Fruit fly (Drosophila melanogaster): Measurements from ENCODE around the gene CG9519.

The CG9519 gene

DNA sequence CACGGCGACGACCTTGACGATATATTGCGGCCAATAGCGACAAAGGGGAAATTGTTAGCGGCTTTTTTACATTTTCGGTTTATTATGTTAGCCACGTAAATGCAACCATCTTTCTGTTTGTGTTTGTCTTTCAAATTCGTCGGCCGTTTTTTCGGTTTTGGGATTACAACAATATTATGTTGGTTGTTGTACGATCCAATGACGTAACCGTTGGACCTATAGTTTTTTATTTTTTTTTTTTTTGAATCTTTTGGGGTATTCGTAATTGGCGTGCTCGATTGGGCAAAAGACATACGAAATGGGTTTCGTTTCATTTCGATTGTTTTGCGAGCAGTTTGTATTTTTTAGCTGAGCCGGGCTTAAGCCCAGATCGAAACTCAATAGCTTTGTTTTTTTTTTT, 10.8 kb upstream of the CG9519 start:
- TF ChIP-seq topi (GFP tag; optimal IDR thresholded peaks at IDR 0.05) (no peak), CG8632 (GFP tag; optimal IDR thresholded peaks at IDR 0.05) (no peak), fd85E (GFP tag; optimal IDR thresholded peaks at IDR 0.05) (no peak), Smox (GFP tag; optimal IDR thresholded peaks at IDR 0.05) (no peak), Lpt (GFP tag; optimal IDR thresholded peaks at IDR 0.05) (no peak), OdsH (GFP tag; optimal IDR thresholded peaks at IDR 0.05) (no peak), CG6792 (GFP tag; optimal IDR thresholded peaks at IDR 0.05) (no peak), dsx (GFP tag; optimal IDR thresholded peaks at IDR 0.05; ENCODE audit: poor library complexity, severe bottlenecking) (no peak), salr (GFP tag; optimal IDR thresholded peaks at IDR 0.05) (no peak), Eip93F (GFP tag; optimal IDR thresholded peaks at IDR 0.05) (no peak), Ets21C (GFP tag; optimal IDR thresholded peaks at IDR 0.05) (no peak), achi (GFP tag; optimal IDR thresholded peaks at IDR 0.05) (no peak), CG31627 (GFP tag; optimal IDR thresholded peaks at IDR 0.05) (no peak), CG3919 (GFP tag; optimal IDR thresholded peaks at IDR 0.05) (no peak), Ets96B (tag; optimal IDR thresholded peaks at IDR 0.05) (no peak), fkh (GFP tag; optimal IDR thresholded peaks at IDR 0.05) (no peak), CG34406 (GFP tag; optimal IDR thresholded peaks at IDR 0.05) (no peak), esn (GFP tag; optimal IDR thresholded peaks at IDR 0.05) (no peak), svp (GFP tag) (no peak), Hr39 (GFP tag; optimal IDR thresholded peaks at IDR 0.05) (no peak)

DNA sequence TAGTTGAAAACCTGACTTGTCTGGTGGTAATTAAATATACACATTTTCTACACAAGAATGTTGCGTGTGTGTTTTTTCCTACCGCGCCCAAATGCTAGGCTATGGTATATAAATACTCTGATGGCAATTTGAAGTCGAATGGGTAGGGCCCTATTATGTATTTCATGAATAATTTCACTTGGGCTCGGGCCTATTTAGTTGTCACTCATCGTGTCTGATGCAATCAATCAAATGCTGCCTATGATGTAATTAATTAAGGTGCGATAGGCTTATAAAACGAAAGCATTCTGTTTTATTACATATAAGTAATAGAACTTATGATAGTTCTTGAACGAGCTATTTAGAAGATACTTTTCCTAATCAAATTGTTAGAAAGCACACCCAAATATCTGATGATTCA, 6.3 kb upstream of the CG9519 start:
- peak; percentile 25 for TF ChIP-seq Eip78C (GFP tag)
- no peak for TF ChIP-seq Sox15 (GFP tag; optimal IDR thresholded peaks at IDR 0.05)

DNA sequence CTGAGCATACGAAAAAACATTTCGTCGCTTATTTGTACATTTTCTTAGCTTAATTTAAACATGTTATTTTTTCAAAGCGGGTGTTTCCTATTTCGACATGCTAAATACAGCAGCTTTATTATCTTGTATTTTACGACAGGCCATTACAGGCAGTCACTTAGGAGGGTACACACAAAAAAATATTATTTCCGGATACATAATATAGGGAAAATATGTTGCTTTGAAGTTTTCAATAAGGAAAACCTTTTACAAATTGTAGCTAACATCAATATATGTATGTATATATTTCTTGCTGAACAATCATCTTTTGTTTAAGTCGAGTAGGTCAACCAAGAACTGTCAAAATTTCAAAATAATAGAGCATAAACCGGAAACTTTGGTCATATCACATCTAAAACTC, 2.8 kb upstream of the CG9519 start, which contains the start of gene CG46399:
Gene CG46399, plus strand, starts transcription at position 301 of the 400 bp plus-strand sequence.
- TF ChIP-seq CG11902 (GFP tag; optimal IDR thresholded peaks at IDR 0.05), result no peak
- no peak for TF ChIP-seq Eip78C (GFP tag)
- TF ChIP-seq fd85E (GFP tag; optimal IDR thresholded peaks at IDR 0.05), result no peak
- TF ChIP-seq dsx (GFP tag; optimal IDR thresholded peaks at IDR 0.05; ENCODE audit: poor library complexity, severe bottlenecking), result no peak
- TF ChIP-seq CG8319 (GFP tag; optimal IDR thresholded peaks at IDR 0.05), result no peak
- no peak for TF ChIP-seq net (GFP tag; optimal IDR thresholded peaks at IDR 0.05)
- no peak for TF ChIP-seq CG6163 (GFP tag; IDR thresholded peaks at IDR 0.05)
- TF ChIP-seq lz (GFP tag; optimal IDR thresholded peaks at IDR 0.05), result no peak
- no peak for TF ChIP-seq Lpt (GFP tag; optimal IDR thresholded peaks at IDR 0.05)
- no peak for TF ChIP-seq CG6808 (GFP tag; optimal IDR thresholded peaks at IDR 0.05)
- TF ChIP-seq Sox14 (GFP tag; optimal IDR thresholded peaks at IDR 0.05), result no peak

DNA sequence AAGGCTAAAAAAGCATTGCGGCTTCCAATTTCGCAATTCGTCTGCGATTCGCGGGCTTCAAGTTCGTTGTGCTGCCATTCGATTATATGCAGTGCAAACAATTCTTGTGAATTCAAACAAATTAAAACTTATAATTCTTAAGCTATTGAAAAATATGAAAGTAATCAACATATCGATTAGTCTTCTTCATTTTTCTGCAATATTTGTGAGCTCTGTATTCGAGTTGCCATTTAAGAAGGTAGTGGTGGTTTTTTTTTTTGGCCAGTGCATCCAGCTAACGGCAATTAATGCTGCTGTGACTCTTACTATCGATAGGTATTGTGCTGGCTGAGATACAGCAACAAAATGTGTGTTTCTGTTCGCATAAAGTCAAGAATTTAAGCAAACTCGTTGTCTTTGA, 1.7 kb upstream of the CG9519 start:
- TF ChIP-seq Hr39 (GFP tag; optimal IDR thresholded peaks at IDR 0.05) (no peak), CG7368 (GFP tag; optimal IDR thresholded peaks at IDR 0.05) (no peak), Hr38 (GFP tag; optimal IDR thresholded peaks at IDR 0.05) (no peak), CG15336 (GFP tag; IDR thresholded peaks at IDR 0.05) (peak; percentile 52; the same call in 1 of the 2 replicates), CG32006 (GFP tag; optimal IDR thresholded peaks at IDR 0.05) (peak; percentile 34), eg (GFP tag; IDR thresholded peaks at IDR 0.05) (peak; percentile 75), CG11294 (GFP tag; IDR thresholded peaks at IDR 0.05) (peak; percentile 44; the same call in 1 of the 2 replicates), fkh (GFP tag; optimal IDR thresholded peaks at IDR 0.05) (no peak), CG6163 (GFP tag; IDR thresholded peaks at IDR 0.05) (0 out of 3 replicates have a peak, but pooled peaks have one; percentile 48), Sox102F (GFP tag; optimal IDR thresholded peaks at IDR 0.05) (peak; percentile 6), dac (GFP tag; optimal IDR thresholded peaks at IDR 0.05) (no peak), Eip78C (GFP tag) (peak; percentile 44), Eip93F (GFP tag; optimal IDR thresholded peaks at IDR 0.05) (no peak), CG34406 (GFP tag; optimal IDR thresholded peaks at IDR 0.05) (no peak), OdsH (GFP tag; optimal IDR thresholded peaks at IDR 0.05) (peak; percentile 18)

Measured in whole organism, prepupa.